Worm (Caenorhabditis elegans): ENCODE data around the gene nlp-2.
A peak's percentile ranks its signal among the peaks of the same experiment; 100 is the strongest.

nlp-2 gene

DNA sequence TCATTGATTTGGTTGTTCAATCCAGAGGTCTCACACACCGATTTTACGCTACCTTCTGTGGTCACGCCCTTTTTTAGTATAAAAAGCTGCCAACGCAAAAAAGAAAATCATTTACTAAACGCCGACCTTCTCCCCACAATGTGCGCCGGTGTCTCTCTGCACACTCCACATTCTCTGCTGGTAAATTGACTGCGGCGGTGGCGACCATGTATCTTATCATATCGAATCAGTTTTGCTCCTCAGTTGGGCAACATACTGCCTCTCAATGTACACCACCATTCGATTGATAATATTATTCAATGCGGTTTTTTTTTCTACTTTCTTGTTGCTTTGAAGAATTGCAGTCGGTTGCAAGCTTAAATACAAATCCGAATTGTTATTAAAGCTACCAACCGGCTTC, 27.6 kb upstream of the nlp-2 start (continued):
- peak; percentile 21 for TF ChIP-seq nhr-77 (tag; optimal IDR thresholded peaks at IDR 0.05)
- peak; percentile 46 for TF ChIP-seq nhr-6 (tag; optimal IDR thresholded peaks at IDR 0.05)
- peak; percentile 63 for TF ChIP-seq dve-1 (tag; optimal IDR thresholded peaks at IDR 0.05; ENCODE audit: insufficient read depth)
- no peak for TF ChIP-seq F10B5.3 (tag; optimal IDR thresholded peaks at IDR 0.05)

DNA sequence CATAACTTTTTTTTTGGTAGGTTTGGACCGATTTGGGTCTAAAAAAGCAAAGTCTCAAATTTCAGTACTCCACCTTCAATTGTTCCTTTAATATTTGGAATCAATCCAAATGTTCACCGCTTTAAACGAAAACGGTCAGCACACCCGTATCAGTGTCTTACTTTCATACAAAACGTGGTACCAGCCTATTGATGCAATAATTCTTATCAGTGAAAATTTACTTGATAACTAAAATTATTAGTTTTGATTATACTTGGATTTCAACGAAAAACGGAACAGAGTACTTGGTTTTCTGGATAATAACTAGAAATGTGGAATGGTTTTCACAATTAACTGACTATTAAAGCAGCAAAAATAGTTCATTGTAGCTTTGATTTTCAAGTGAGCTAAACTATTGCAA, 26.1 kb upstream of the nlp-2 start:
- TF ChIP-seq dmd-6 (GFP tag; IDR thresholded peaks at IDR 0.05): no peak
- TF ChIP-seq ceh-82 (tag; optimal IDR thresholded peaks at IDR 0.05): no peak
- no peak for TF ChIP-seq zfp-2 (tag; optimal IDR thresholded peaks at IDR 0.05)
- TF ChIP-seq lin-39 (tag; optimal IDR thresholded peaks at IDR 0.05): no peak
- TF ChIP-seq egl-27 (tag; optimal IDR thresholded peaks at IDR 0.05): no peak
- no peak for TF ChIP-seq mxl-2 (GFP tag; conservative IDR thresholded peaks at IDR 0.05)
- TF ChIP-seq mep-1 (tag; optimal IDR thresholded peaks at IDR 0.05): no peak
- no peak for TF ChIP-seq daf-16 (GFP tag; optimal IDR thresholded peaks at IDR 0.05)
- peak; percentile 72 for TF ChIP-seq daf-16 (tag; optimal IDR thresholded peaks at IDR 0.05)
- TF ChIP-seq gei-8 (GFP tag; optimal IDR thresholded peaks at IDR 0.05): no peak
- no peak for TF ChIP-seq nhr-10 (tag; optimal IDR thresholded peaks at IDR 0.05)
- TF ChIP-seq Y48G9A.11 (GFP tag; IDR thresholded peaks at IDR 0.05): no peak
- no peak for TF ChIP-seq cey-2 (tag; optimal IDR thresholded peaks at IDR 0.05; ENCODE audit: borderline replicate concordance, insufficient read depth)
- TF ChIP-seq lin-29 (GFP tag; IDR thresholded peaks at IDR 0.05): no peak
- TF ChIP-seq daf-19 (GFP tag; conservative IDR thresholded peaks at IDR 0.05): no peak
- no peak for TF ChIP-seq duxl-1 (tag; optimal IDR thresholded peaks at IDR 0.05; ENCODE audit: poor library complexity)
- TF ChIP-seq ceh-28 (tag; optimal IDR thresholded peaks at IDR 0.05): no peak
- TF ChIP-seq lsy-2 (tag; optimal IDR thresholded peaks at IDR 0.05): no peak
- no peak for TF ChIP-seq ztf-11 (tag; optimal IDR thresholded peaks at IDR 0.05)
- no peak for TF ChIP-seq zip-2 (tag; optimal IDR thresholded peaks at IDR 0.05)
- no peak for TF ChIP-seq arid-1 (GFP tag; conservative IDR thresholded peaks at IDR 0.05)
- peak; percentile 43; the same call in 1 of the 2 replicates for TF ChIP-seq php-3 (GFP tag; IDR thresholded peaks at IDR 0.05)
- peak; percentile 38 for TF ChIP-seq mxl-3 (GFP tag; optimal IDR thresholded peaks at IDR 0.05)
- no peak for TF ChIP-seq ztf-7 (tag; optimal IDR thresholded peaks at IDR 0.05)
- TF ChIP-seq mes-2 (tag; optimal IDR thresholded peaks at IDR 0.05; ENCODE audit: poor library complexity, severe bottlenecking): peak; percentile 3
- TF ChIP-seq zip-11 (GFP tag; IDR thresholded peaks at IDR 0.05): no peak
- TF ChIP-seq dpl-1 (GFP tag; optimal IDR thresholded peaks at IDR 0.05): no peak
- no peak for TF ChIP-seq ama-1 (optimal IDR thresholded peaks at IDR 0.05)
- no peak for TF ChIP-seq ceh-44 (GFP tag; IDR thresholded peaks at IDR 0.05)
- TF ChIP-seq nhr-237 (tag; optimal IDR thresholded peaks at IDR 0.05): no peak
- TF ChIP-seq ceh-20 (GFP tag; IDR thresholded peaks at IDR 0.05): no peak
- no peak for TF ChIP-seq R02D3.7 (tag; optimal IDR thresholded peaks at IDR 0.05)
- no peak for TF ChIP-seq tag-97 (GFP tag; IDR thresholded peaks at IDR 0.05)
- no peak for TF ChIP-seq nhr-41 (GFP tag; IDR thresholded peaks at IDR 0.05)
- no peak for TF ChIP-seq daf-8 (GFP tag; IDR thresholded peaks at IDR 0.05)
- TF ChIP-seq F26F4.8 (GFP tag; conservative IDR thresholded peaks at IDR 0.05): no peak
- TF ChIP-seq F49E8.2 (tag; optimal IDR thresholded peaks at IDR 0.05; ENCODE audit: borderline replicate concordance): no peak
- peak; percentile 82 for TF ChIP-seq pqm-1 (tag; optimal IDR thresholded peaks at IDR 0.05)
- no peak for TF ChIP-seq Y5F2A.4 (GFP tag; optimal IDR thresholded peaks at IDR 0.05)
- TF ChIP-seq lin-38 (GFP tag; IDR thresholded peaks at IDR 0.05): no peak
- peak; percentile 54 for TF ChIP-seq nhr-28 (tag; optimal IDR thresholded peaks at IDR 0.05)
- TF ChIP-seq dmd-9 (GFP tag; IDR thresholded peaks at IDR 0.05): no peak
- no peak for TF ChIP-seq ceh-32 (tag; optimal IDR thresholded peaks at IDR 0.05; ENCODE audit: poor library complexity)
- TF ChIP-seq snpc-4 (tag; optimal IDR thresholded peaks at IDR 0.05): no peak
- TF ChIP-seq lim-7 (GFP tag; IDR thresholded peaks at IDR 0.05): no peak
- no peak for TF ChIP-seq mdl-1 (tag; optimal IDR thresholded peaks at IDR 0.05)
- TF ChIP-seq dve-1 (tag; optimal IDR thresholded peaks at IDR 0.05; ENCODE audit: insufficient read depth): peak; percentile 39
- no peak for TF ChIP-seq nhr-42 (GFP tag; IDR thresholded peaks at IDR 0.05)
